Fruit fly (Drosophila melanogaster): ENCODE results near the gene YL-1.

The YL-1 gene

DNA sequence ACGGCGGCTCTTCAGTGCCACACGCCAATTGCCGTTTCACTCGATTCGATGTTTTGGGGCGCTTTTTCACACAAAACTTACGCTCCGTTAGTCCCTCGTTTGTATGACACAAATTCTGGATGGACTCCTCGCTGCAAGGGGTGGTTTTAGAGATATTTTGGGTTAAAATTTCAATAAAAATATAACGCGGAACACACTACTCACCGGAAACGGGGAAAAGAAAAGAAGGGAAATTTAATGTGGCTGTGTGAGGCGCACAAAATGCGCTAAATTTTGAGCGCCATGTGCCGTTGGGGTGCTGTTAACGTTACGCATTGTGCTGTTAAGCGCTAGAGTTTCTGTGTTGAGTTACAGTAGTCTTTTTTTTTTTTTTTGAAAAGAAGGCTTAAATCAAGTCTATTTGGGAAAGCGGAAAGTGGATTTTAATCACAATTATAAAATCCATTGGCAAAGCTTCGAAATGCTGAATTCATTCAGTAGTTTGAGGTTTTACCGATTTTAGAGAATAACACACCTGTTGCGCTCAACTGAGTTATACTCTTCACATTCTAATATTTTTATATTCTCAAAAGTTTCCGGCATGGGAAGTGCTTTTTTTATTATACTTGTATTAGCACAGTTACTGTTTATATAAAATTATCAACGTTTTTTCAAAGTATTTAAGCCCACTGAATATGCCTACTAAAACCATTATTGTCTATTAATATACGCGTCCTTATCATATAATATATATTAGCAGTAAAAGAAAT lies 33.9 kb downstream of the YL-1 start, which contains the start of gene RpL9 (continued):
- no peak for TF ChIP-seq zen2 (GFP tag; IDR thresholded peaks at IDR 0.05; ENCODE audit: partially characterized antibody)
- peak; percentile 69; the same call in 1 of the 2 replicates for TF ChIP-seq sim (GFP tag; IDR thresholded peaks at IDR 0.05)
- peak; percentile 38 for TF ChIP-seq CG13424 (tag; optimal IDR thresholded peaks at IDR 0.05)
- peak; percentile 49; the same call in 1 of the 2 replicates for TF ChIP-seq CG31224 (GFP tag; IDR thresholded peaks at IDR 0.05)
- peak; percentile 48 for TF ChIP-seq slp2 (GFP tag; optimal IDR thresholded peaks at IDR 0.05)
- TF ChIP-seq CG13624 (GFP tag; optimal IDR thresholded peaks at IDR 0.05), result peak; percentile 68
- peak; percentile 88 for TF ChIP-seq CG3281 (GFP tag; optimal IDR thresholded peaks at IDR 0.05)
- no peak for TF ChIP-seq CG7745 (tag; optimal IDR thresholded peaks at IDR 0.05)
- TF ChIP-seq chinmo (GFP tag; IDR thresholded peaks at IDR 0.05; ENCODE audit: partially characterized antibody), result no peak
- no peak for TF ChIP-seq Doc2 (GFP tag; IDR thresholded peaks at IDR 0.05)
- no peak for TF ChIP-seq sc (optimal IDR thresholded peaks at IDR 0.05)
- peak; percentile 53 for TF ChIP-seq sc (GFP tag; optimal IDR thresholded peaks at IDR 0.05)
- TF ChIP-seq lov (optimal IDR thresholded peaks at IDR 0.05), result no peak
- no peak; the same call in 1 of the 3 replicates for TF ChIP-seq lov (GFP tag; IDR thresholded peaks at IDR 0.05)
- peak; percentile 69 for TF ChIP-seq CG18619 (GFP tag; optimal IDR thresholded peaks at IDR 0.05)
- peak; percentile 75 for TF ChIP-seq Atf-2 (GFP tag; optimal IDR thresholded peaks at IDR 0.05)
- no peak for TF ChIP-seq Eip74EF (GFP tag; optimal IDR thresholded peaks at IDR 0.05)
- no peak for TF ChIP-seq mam (GFP tag; optimal IDR thresholded peaks at IDR 0.05)
- TF ChIP-seq disco-r (GFP tag; optimal IDR thresholded peaks at IDR 0.05), result peak; percentile 49
- TF ChIP-seq kay (GFP tag; optimal IDR thresholded peaks at IDR 0.05), result no peak
- TF ChIP-seq D (optimal IDR thresholded peaks at IDR 0.05), result no peak
- peak; percentile 61 for TF ChIP-seq D (GFP tag; optimal IDR thresholded peaks at IDR 0.05)
- TF ChIP-seq trem (tag; optimal IDR thresholded peaks at IDR 0.05), result peak; percentile 39
- TF ChIP-seq rib (GFP tag; IDR thresholded peaks at IDR 0.05), result peak; percentile 43; the same call in 1 of the 2 replicates
- peak; percentile 10 for TF ChIP-seq Chrac-16 (GFP tag; optimal IDR thresholded peaks at IDR 0.05)
- TF ChIP-seq Mad (GFP tag; optimal IDR thresholded peaks at IDR 0.05), result peak; percentile 50
- peak; percentile 20 for TF ChIP-seq pum (GFP tag; optimal IDR thresholded peaks at IDR 0.05)
- TF ChIP-seq Taf1 (GFP tag; IDR thresholded peaks at IDR 0.05), result 0 out of 2 replicates have a peak, but pooled peaks have one; percentile 10
- peak; percentile 49; the same call in 1 of the 2 replicates for TF ChIP-seq Nf-YA (GFP tag; IDR thresholded peaks at IDR 0.05)
- TF ChIP-seq Hsf (GFP tag; optimal IDR thresholded peaks at IDR 0.05), result peak; percentile 52
- peak; percentile 12 for TF ChIP-seq zen (tag; optimal IDR thresholded peaks at IDR 0.05)
- TF ChIP-seq Bdp1 (GFP tag; optimal IDR thresholded peaks at IDR 0.05), result peak; percentile 17
- no peak; the same call in 2 of the 3 replicates for TF ChIP-seq dysf (GFP tag; IDR thresholded peaks at IDR 0.05)
- TF ChIP-seq Ada2b (GFP tag; IDR thresholded peaks at IDR 0.05), result peak; percentile 45; the same call in 1 of the 2 replicates
- TF ChIP-seq CG10147 (GFP tag; optimal IDR thresholded peaks at IDR 0.05), result no peak
- peak; percentile 77 for TF ChIP-seq luna (GFP tag; optimal IDR thresholded peaks at IDR 0.05)
- no peak for TF ChIP-seq CG7786 (GFP tag; optimal IDR thresholded peaks at IDR 0.05)
- no peak for TF ChIP-seq Dref (GFP tag; IDR thresholded peaks at IDR 0.05)
- TF ChIP-seq chif (GFP tag; optimal IDR thresholded peaks at IDR 0.05), result peak in 1 of 2 experiments; percentile 28
- no peak for TF ChIP-seq sisA (GFP tag; IDR thresholded peaks at IDR 0.05)
- TF ChIP-seq Spps (tag; optimal IDR thresholded peaks at IDR 0.05), result peak; percentile 58
- TF ChIP-seq CG13296 (GFP tag; optimal IDR thresholded peaks at IDR 0.05), result peak; percentile 89
- TF ChIP-seq HHEX (GFP tag; optimal IDR thresholded peaks at IDR 0.05), result peak; percentile 86
- TF ChIP-seq ken (GFP tag; IDR thresholded peaks at IDR 0.05), result peak; percentile 76; the same call in 1 of the 3 replicates
- TF ChIP-seq fd3F (GFP tag; optimal IDR thresholded peaks at IDR 0.05), result peak; percentile 42
- TF ChIP-seq Camta (GFP tag; optimal IDR thresholded peaks at IDR 0.05), result peak; percentile 70
- TF ChIP-seq nerfin-2 (GFP tag; IDR thresholded peaks at IDR 0.05; ENCODE audit: partially characterized antibody), result no peak
- TF ChIP-seq CG4820 (GFP tag; optimal IDR thresholded peaks at IDR 0.05), result no peak
- TF ChIP-seq CG14710 (tag; optimal IDR thresholded peaks at IDR 0.05), result peak; percentile 56
- peak; percentile 68 for TF ChIP-seq Fer3 (tag; optimal IDR thresholded peaks at IDR 0.05)
